Worm (Caenorhabditis elegans): ENCODE measurements around the gene cyp-13B2.

DNA sequence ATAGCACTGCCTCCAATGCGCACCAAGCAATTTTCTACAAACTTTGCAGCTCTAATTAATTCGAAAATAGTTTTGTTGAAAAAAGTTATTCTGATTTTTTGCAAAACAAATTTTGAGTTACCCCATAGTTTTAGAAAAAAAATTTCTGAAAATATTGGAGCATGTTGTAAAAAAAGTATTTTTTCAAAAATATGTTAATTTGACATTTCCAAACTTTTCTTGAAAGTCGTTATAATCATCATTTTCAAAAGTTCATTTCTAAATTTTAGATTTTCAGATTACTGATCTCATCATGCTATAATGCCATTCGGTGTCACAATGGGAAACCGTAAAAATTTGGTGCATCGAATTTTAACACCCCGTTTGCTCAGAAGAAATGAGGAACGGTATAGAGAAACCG is 42.4 kb downstream of the cyp-13B2 start, which contains the start of gene del-1:
- TF ChIP-seq med-1 (GFP tag; optimal IDR thresholded peaks at IDR 0.05; ENCODE audit: insufficient read depth) = no peak
- TF ChIP-seq cog-1 (tag; optimal IDR thresholded peaks at IDR 0.05) = no peak

Data from whole organism, midembryonic.